Fruit fly (Drosophila melanogaster): ENCODE results near the gene CG13950.

The CG13950 gene

dm6 chr2L:856690-857488, 3.1 kb upstream of the CG13950 start (continued):
- TF ChIP-seq ap (GFP tag; IDR thresholded peaks at IDR 0.05) (peak; percentile 83), CG11085 (GFP tag; IDR thresholded peaks at IDR 0.05) (peak; percentile 38), zen2 (GFP tag; IDR thresholded peaks at IDR 0.05; ENCODE audit: partially characterized antibody) (no peak), unc-4 (GFP tag; IDR thresholded peaks at IDR 0.05; ENCODE audit: partially characterized antibody) (no peak), NC2β (GFP tag; optimal IDR thresholded peaks at IDR 0.05) (peak; percentile 21), CG14667 (GFP tag; IDR thresholded peaks at IDR 0.05) (peak; percentile 74), B-H1 (GFP tag; IDR thresholded peaks at IDR 0.05) (peak; percentile 73), gce (GFP tag; IDR thresholded peaks at IDR 0.05) (peak; percentile 79; the same call in 1 of the 3 replicates), CG15011 (GFP tag; optimal IDR thresholded peaks at IDR 0.05) (peak; percentile 60), Fer2 (tag; optimal IDR thresholded peaks at IDR 0.05) (no peak), pum (GFP tag; optimal IDR thresholded peaks at IDR 0.05) (peak; percentile 78), CG14441 (GFP tag; IDR thresholded peaks at IDR 0.05) (peak; percentile 80), CG8281 (tag; optimal IDR thresholded peaks at IDR 0.05) (peak; percentile 48), GATAe (GFP tag; conservative IDR thresholded peaks at IDR 0.05) (peak; percentile 23; the same call in 1 of the 2 replicates), CG9797 (GFP tag; optimal IDR thresholded peaks at IDR 0.05) (peak; percentile 6), dysf (GFP tag; IDR thresholded peaks at IDR 0.05) (peak; percentile 82), CG5245 (GFP tag; optimal IDR thresholded peaks at IDR 0.05) (peak; percentile 74), cad (GFP tag; optimal IDR thresholded peaks at IDR 0.05) (no peak), cas (GFP tag; IDR thresholded peaks at IDR 0.05) (no peak), Stat92E (GFP tag; optimal IDR thresholded peaks at IDR 0.05) (peak in 1 of 3 experiments; percentile 48), Usf (GFP tag; optimal IDR thresholded peaks at IDR 0.05) (peak; percentile 31), CG14860 (GFP tag; IDR thresholded peaks at IDR 0.05; ENCODE audit: partially characterized antibody) (no peak), CG15479 (GFP tag; optimal IDR thresholded peaks at IDR 0.05) (no peak), gro (GFP tag; optimal IDR thresholded peaks at IDR 0.05) (no peak), Atf6 (GFP tag; IDR thresholded peaks at IDR 0.05) (peak; percentile 35; the same call in 1 of the 2 replicates), Dip3 (GFP tag; optimal IDR thresholded peaks at IDR 0.05) (peak; percentile 7), en (GFP tag; optimal IDR thresholded peaks at IDR 0.05) (no peak), pnt (GFP tag; optimal IDR thresholded peaks at IDR 0.05) (peak; percentile 69), slp2 (GFP tag; optimal IDR thresholded peaks at IDR 0.05) (peak; percentile 73), tap (tag; optimal IDR thresholded peaks at IDR 0.05) (peak; percentile 71), kay (GFP tag; optimal IDR thresholded peaks at IDR 0.05) (peak; percentile 47), Bgb (GFP tag; IDR thresholded peaks at IDR 0.05; ENCODE audit: partially characterized antibody) (no peak), knrl (GFP tag; IDR thresholded peaks at IDR 0.05; ENCODE audit: partially characterized antibody) (no peak), ttk (GFP tag; IDR thresholded peaks at IDR 0.05) (peak; percentile 87), CG2199 (GFP tag; IDR thresholded peaks at IDR 0.05) (peak; percentile 83; the same call in 1 of the 3 replicates), sisA (GFP tag; IDR thresholded peaks at IDR 0.05) (peak; percentile 89), CoRest (tag; optimal IDR thresholded peaks at IDR 0.05) (peak; percentile 76), wdn (GFP tag; IDR thresholded peaks at IDR 0.05) (peak; percentile 77), pros (GFP tag; optimal IDR thresholded peaks at IDR 0.05) (no peak), CG11504 (tag; optimal IDR thresholded peaks at IDR 0.05) (peak; percentile 86), grn (GFP tag; optimal IDR thresholded peaks at IDR 0.05) (peak; percentile 31), hth (optimal IDR thresholded peaks at IDR 0.05) (no peak), fd96Cb (tag; optimal IDR thresholded peaks at IDR 0.05) (peak; percentile 85), otp (GFP tag; IDR thresholded peaks at IDR 0.05) (peak; percentile 89), CG6689 (GFP tag; IDR thresholded peaks at IDR 0.05) (peak; percentile 88), lbe (GFP tag; optimal IDR thresholded peaks at IDR 0.05) (no peak), repo (GFP tag; optimal IDR thresholded peaks at IDR 0.05) (peak; percentile 45), sima (GFP tag; optimal IDR thresholded peaks at IDR 0.05) (no peak), C15 (GFP tag; IDR thresholded peaks at IDR 0.05) (peak; percentile 53; the same call in 1 of the 3 replicates), sim (GFP tag; IDR thresholded peaks at IDR 0.05) (peak; percentile 67)

Data from whole organism, embryonic.